Worm (Caenorhabditis elegans) whole organism, dauer: ENCODE measurements around the gene F55C12.4.
"Not testable (repeated sequence)": the region's sequence is repeated elsewhere in the genome, so short reads cannot be mapped to it uniquely, and the experiment has no call there.

Source experiments
- unc-62 ChIP-seq: sonication (generic microtip); optimal IDR thresholded peaks from 2 replicates; lab custom pipeline; 2017; ENCODE audit warnings: missing biosample characterization, missing genetic modification reagents, missing genetic modification characterization

F55C12.4 gene

ce11 chrII:5841053-5841547 is 17.1 kb downstream of the F55C12.4 start, which contains the start of gene lec-5:
Gene lec-5 (minus strand): TSS chrII:5841103.
- no peak for TF ChIP-seq unc-62 (GFP tag; lab: Kevin White, UChicago)

ce11 chrII:5839227-5839626 is 19.0 kb downstream of the F55C12.4 start, which contains the start of gene ZK1248.19:
Gene ZK1248.19 (minus strand): TSS chrII:5839414.
- TF ChIP-seq unc-62 (GFP tag; lab: Kevin White, UChicago), result no peak

- no peak for TF ChIP-seq unc-62 (GFP tag; lab: Kevin White, UChicago)
Observed at ce11 chrII:5838453-5838852, 19.8 kb downstream of the F55C12.4 start, which contains the start of gene ZK1248.15. Gene ZK1248.15 (minus strand): TSS chrII:5838553.

- TF ChIP-seq unc-62 (GFP tag; lab: Kevin White, UChicago), result no peak
Observed at ce11 chrII:5836153-5836719, 22.0 kb downstream of the F55C12.4 start, which contains the start of gene fzo-1. Gene fzo-1 (minus strand): TSS chrII:5836203.

- no peak for TF ChIP-seq unc-62 (GFP tag; lab: Kevin White, UChicago)
Observed at ce11 chrII:5835146-5835545, 23.1 kb downstream of the F55C12.4 start.

ce11 chrII:5833136-5833535 is 25.1 kb downstream of the F55C12.4 start, which contains the start of gene gtap-1:
Gene gtap-1 (minus strand): TSS chrII:5833236.
- no peak for TF ChIP-seq unc-62 (GFP tag; lab: Kevin White, UChicago)

ce11 chrII:5831373-5831772 is 26.8 kb downstream of the F55C12.4 start:
- no peak for TF ChIP-seq unc-62 (GFP tag; lab: Kevin White, UChicago)

- TF ChIP-seq unc-62 (GFP tag; lab: Kevin White, UChicago), result no peak
Observed at ce11 chrII:5829940-5830424, 28.2 kb downstream of the F55C12.4 start, which contains the start of gene col-74. Gene col-74 (plus strand): TSS chrII:5830374.

ce11 chrII:5828486-5828885 is 29.7 kb downstream of the F55C12.4 start, which contains the start of gene ZK1248.11:
Gene ZK1248.11 (minus strand): TSS chrII:5828586.
- no peak for TF ChIP-seq unc-62 (GFP tag; lab: Kevin White, UChicago)

ce11 chrII:5827364-5827763 is 30.9 kb downstream of the F55C12.4 start, which contains the start of gene tbc-2:
Gene tbc-2 (minus strand): TSS chrII:5827443.
- no peak for TF ChIP-seq unc-62 (GFP tag; lab: Kevin White, UChicago)

- no peak for TF ChIP-seq unc-62 (GFP tag; lab: Kevin White, UChicago)
Observed at ce11 chrII:5820282-5820762, 37.9 kb downstream of the F55C12.4 start, which contains the start of gene ehs-1. Gene ehs-1 (plus strand): TSS chrII:5820712.

ce11 chrII:5819655-5820054 is 38.6 kb downstream of the F55C12.4 start:
- no peak for TF ChIP-seq unc-62 (GFP tag; lab: Kevin White, UChicago)

- no peak for TF ChIP-seq unc-62 (GFP tag; lab: Kevin White, UChicago)
Observed at ce11 chrII:5818298-5818697, 39.9 kb downstream of the F55C12.4 start, which contains the start of gene ZK1248.4. Gene ZK1248.4 (plus strand): TSS chrII:5818598.

- TF ChIP-seq unc-62 (GFP tag; lab: Kevin White, UChicago), result no peak
Observed at ce11 chrII:5816346-5816745, 41.9 kb downstream of the F55C12.4 start, which contains the start of gene ZK1248.20. Gene ZK1248.20 (plus strand): TSS chrII:5816646.

ce11 chrII:5815382-5815781 is 42.8 kb downstream of the F55C12.4 start, which contains the start of gene wago-5:
Gene wago-5 (minus strand): TSS chrII:5815482.
- not testable (repeated sequence) for TF ChIP-seq unc-62 (GFP tag; lab: Kevin White, UChicago)

- no peak for TF ChIP-seq unc-62 (GFP tag; lab: Kevin White, UChicago)
Observed at ce11 chrII:5810230-5810629, 48.0 kb downstream of the F55C12.4 start, which contains the start of the genes msp-64 and ZK1248.5. Gene msp-64 (minus strand): TSS chrII:5810330. Gene ZK1248.5 (plus strand): TSS chrII:5810514.
